Fruit fly (Drosophila melanogaster): Measurements from ENCODE around the gene IntS11.

The IntS11 gene

dm6 chr3R:29782367-29782766 lies 37.2 kb downstream of the IntS11 start (continued):
- TF ChIP-seq vnd (GFP tag; IDR thresholded peaks at IDR 0.05; ENCODE audit: partially characterized antibody), result no peak
- TF ChIP-seq CG34224 (GFP tag; IDR thresholded peaks at IDR 0.05; ENCODE audit: partially characterized antibody), result peak; percentile 64
- TF ChIP-seq bbx (GFP tag; IDR thresholded peaks at IDR 0.05; ENCODE audit: partially characterized antibody), result peak; percentile 67
- peak; percentile 56; the same call in 2 of the 3 replicates for TF ChIP-seq ci (GFP tag; IDR thresholded peaks at IDR 0.05)
- no peak for TF ChIP-seq pho (GFP tag; optimal IDR thresholded peaks at IDR 0.05)
- TF ChIP-seq psq (GFP tag; optimal IDR thresholded peaks at IDR 0.05), result no peak
- TF ChIP-seq gce (GFP tag; IDR thresholded peaks at IDR 0.05), result 0 out of 3 replicates have a peak, but pooled peaks have one; percentile 48
- no peak for TF ChIP-seq CG15479 (GFP tag; optimal IDR thresholded peaks at IDR 0.05)
- no peak; the same call in 1 of the 2 replicates for TF ChIP-seq stc (GFP tag; IDR thresholded peaks at IDR 0.05)
- no peak for TF ChIP-seq peb (GFP tag; IDR thresholded peaks at IDR 0.05)
- no peak for TF ChIP-seq phol (tag; optimal IDR thresholded peaks at IDR 0.05)
- TF ChIP-seq yki (optimal IDR thresholded peaks at IDR 0.05), result no peak
- TF ChIP-seq CG6175 (GFP tag; IDR thresholded peaks at IDR 0.05), result no peak
- no peak for TF ChIP-seq CG6654 (GFP tag; optimal IDR thresholded peaks at IDR 0.05)
- no peak for TF ChIP-seq ftz-f1 (GFP tag; optimal IDR thresholded peaks at IDR 0.05)
- TF ChIP-seq CG9932 (GFP tag; IDR thresholded peaks at IDR 0.05), result no peak
- peak; percentile 63 for TF ChIP-seq CG13894 (tag; optimal IDR thresholded peaks at IDR 0.05)
- no peak for TF ChIP-seq CG8924 (tag; optimal IDR thresholded peaks at IDR 0.05)
- peak; percentile 45 for TF ChIP-seq Meics (GFP tag; optimal IDR thresholded peaks at IDR 0.05)
- no peak for TF ChIP-seq Neu2 (GFP tag; optimal IDR thresholded peaks at IDR 0.05; ENCODE audit: borderline replicate concordance)
- TF ChIP-seq bsh (GFP tag; optimal IDR thresholded peaks at IDR 0.05), result peak in 1 of 2 experiments; percentile 26
- no peak for TF ChIP-seq dm (GFP tag; optimal IDR thresholded peaks at IDR 0.05)
- peak; percentile 29; the same call in 2 of the 3 replicates for TF ChIP-seq Opbp (GFP tag; IDR thresholded peaks at IDR 0.05; ENCODE audit: partially characterized antibody)
- no peak for TF ChIP-seq Sry-δ (GFP tag; optimal IDR thresholded peaks at IDR 0.05)
- TF ChIP-seq CG14710 (tag; optimal IDR thresholded peaks at IDR 0.05), result no peak
- TF ChIP-seq unpg (GFP tag; optimal IDR thresholded peaks at IDR 0.05), result no peak
- TF ChIP-seq ap (GFP tag; IDR thresholded peaks at IDR 0.05), result no peak
- TF ChIP-seq Antp (GFP tag; optimal IDR thresholded peaks at IDR 0.05), result peak; percentile 18
- no peak for TF ChIP-seq tgo (GFP tag; IDR thresholded peaks at IDR 0.05)
- TF ChIP-seq CG4707 (GFP tag; optimal IDR thresholded peaks at IDR 0.05), result no peak
- TF ChIP-seq HLH3B (GFP tag; IDR thresholded peaks at IDR 0.05), result peak; percentile 9; the same call in 1 of the 2 replicates
- TF ChIP-seq HLH4C (GFP tag; IDR thresholded peaks at IDR 0.05; ENCODE audit: partially characterized antibody), result peak; percentile 28; the same call in 2 of the 3 replicates
- TF ChIP-seq ab (GFP tag; optimal IDR thresholded peaks at IDR 0.05), result no peak
- TF ChIP-seq disco-r (GFP tag; optimal IDR thresholded peaks at IDR 0.05), result no peak
- TF ChIP-seq CG8290 (GFP tag; optimal IDR thresholded peaks at IDR 0.05), result no peak
- TF ChIP-seq CG8290 (tag; optimal IDR thresholded peaks at IDR 0.05), result peak in 1 of 2 experiments; percentile 61
- peak; percentile 16; the same call in 1 of the 3 replicates for TF ChIP-seq Aef1 (GFP tag; IDR thresholded peaks at IDR 0.05)
- no peak for TF ChIP-seq CG10321 (GFP tag; IDR thresholded peaks at IDR 0.05)
- peak; percentile 26 for TF ChIP-seq HmgZ (tag; optimal IDR thresholded peaks at IDR 0.05)
- peak; percentile 50 for TF ChIP-seq CG2678 (tag; optimal IDR thresholded peaks at IDR 0.05)
- TF ChIP-seq CG10431 (GFP tag; optimal IDR thresholded peaks at IDR 0.05), result no peak
- TF ChIP-seq Ptx1 (GFP tag; IDR thresholded peaks at IDR 0.05), result no peak
- peak; percentile 74 for TF ChIP-seq Deaf1 (tag; optimal IDR thresholded peaks at IDR 0.05)
- no peak for TF ChIP-seq CG30403 (GFP tag; optimal IDR thresholded peaks at IDR 0.05)
- no peak for TF ChIP-seq CG2116 (GFP tag; optimal IDR thresholded peaks at IDR 0.05)
- no peak for TF ChIP-seq dimm (GFP tag; IDR thresholded peaks at IDR 0.05)
- no peak for TF ChIP-seq Doc3 (GFP tag; IDR thresholded peaks at IDR 0.05; ENCODE audit: partially characterized antibody)
- no peak for TF ChIP-seq ac (GFP tag; optimal IDR thresholded peaks at IDR 0.05)
- peak; percentile 80 to 95 for TF ChIP-seq Trl (optimal IDR thresholded peaks at IDR 0.05)
- peak; percentile 20 for TF ChIP-seq Trl (GFP tag; optimal IDR thresholded peaks at IDR 0.05)
- no peak for TF ChIP-seq CG10654 (GFP tag; optimal IDR thresholded peaks at IDR 0.05)
- no peak for TF ChIP-seq CG17829 (tag; optimal IDR thresholded peaks at IDR 0.05)

All from whole organism, embryonic.